Fruit fly (Drosophila melanogaster) Kc167 (cell line): Measurements from ENCODE around the gene Schip1.

Source experiments
- Myc ChIP-seq: fragments of >200 bp; optimal IDR thresholded peaks from 2 replicates; lab custom pipeline; 2017; ENCODE audit warnings: missing external identifiers
- insv ChIP-seq: fragments of >200 bp; optimal IDR thresholded peaks from 3 replicates; lab custom pipeline; 2018; ENCODE audit warnings: missing external identifiers

dm6 chr2L:10342471-10342870 is 11.6 kb upstream of the Schip1 start, which contains the start of gene Sps2:
- TF ChIP-seq Myc (lab: Kevin White, UChicago) (no peak), insv (no peak)
